Worm (Caenorhabditis elegans) whole organism, early embryonic: ENCODE results near the gene C09G9.1.

Source experiments
- B0310.2 ChIP-seq: sonication (generic microtip); optimal IDR thresholded peaks from 2 replicates; lab custom pipeline; 2016; ENCODE audit warnings: mild to moderate bottlenecking, missing genetic modification characterization, missing compliant biosample characterization
- F13C5.2 ChIP-seq: sonication (generic microtip); optimal IDR thresholded peaks from 2 replicates; lab custom pipeline; 2017; ENCODE audit warnings: mild to moderate bottlenecking, missing genetic modification characterization, inconsistent platforms, missing compliant biosample characterization
- ama-1 ChIP-seq: fragments of 150-350 bp; optimal IDR thresholded peaks from 2 replicates; lab custom pipeline; 2014
- ceh-13 ChIP-seq: fragments of 200-800 bp; sonication (Bioruptor generic); optimal IDR thresholded peaks from 2 replicates; lab custom pipeline; 2018; ENCODE audit warnings: mild to moderate bottlenecking, missing genetic modification characterization, missing compliant biosample characterization
- ets-7 ChIP-seq: sonication (generic microtip); optimal IDR thresholded peaks from 2 replicates; lab custom pipeline; 2016; ENCODE audit warnings: missing genotype, missing genetic modification characterization, missing compliant biosample characterization
- flt-1 ChIP-seq: fragments of 200-800 bp; sonication (Bioruptor generic); IDR thresholded peaks from 2 replicates; pipeline ENCODE4 v1.3.6; 2022; ENCODE audit warnings: missing genetic modification characterization, missing compliant biosample characterization
- hmbx-1 ChIP-seq: sonication (generic microtip); optimal IDR thresholded peaks from 2 replicates; lab custom pipeline; 2016; ENCODE audit warnings: mild to moderate bottlenecking, missing genetic modification characterization, missing compliant biosample characterization
- hmg-4 ChIP-seq: fragments of 200-800 bp; sonication (Bioruptor generic); optimal IDR thresholded peaks from 2 replicates; lab custom pipeline; 2018; ENCODE audit warnings: mild to moderate bottlenecking, missing genetic modification characterization, missing compliant biosample characterization
- pes-1 ChIP-seq: fragments of 200-800 bp; sonication (Bioruptor generic); IDR thresholded peaks from 2 replicates; pipeline ENCODE4 v1.3.6; 2022; ENCODE audit warnings: missing genetic modification reagents, missing genetic modification characterization, missing compliant biosample characterization
- scrt-1 ChIP-seq: fragments of 200-800 bp; sonication (Bioruptor generic); IDR thresholded peaks from 2 replicates; pipeline ENCODE4 v1.3.6; 2022; ENCODE audit warnings: missing genetic modification characterization, missing compliant biosample characterization
- tra-4 ChIP-seq: sonication (generic microtip); optimal IDR thresholded peaks from 2 replicates; lab custom pipeline; 2017; ENCODE audit warnings: missing genetic modification characterization, missing compliant biosample characterization

DNA sequence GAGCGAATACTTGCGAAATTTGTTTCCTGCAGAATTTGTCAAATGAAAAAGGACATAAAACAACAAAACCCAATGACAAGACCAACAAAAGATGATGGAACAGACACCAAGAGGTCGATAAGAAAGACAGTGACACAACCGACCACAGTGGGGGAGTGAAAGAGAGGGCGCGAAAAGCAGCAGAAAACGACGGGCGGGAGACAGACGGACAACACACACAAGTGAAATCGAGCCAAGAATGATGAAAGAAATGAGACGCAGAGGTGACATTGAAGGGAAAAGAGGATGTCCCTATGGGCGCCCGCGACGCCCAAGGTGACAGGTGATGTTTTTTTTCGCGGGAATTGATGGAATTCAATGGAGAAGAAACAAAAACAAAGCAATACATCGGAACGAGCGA is 807 bp upstream of the C09G9.1 start:
- TF ChIP-seq scrt-1 (GFP tag; lab: Robert Waterston, UW) (no peak), F13C5.2 (tag; lab: Kevin White, UChicago) (no peak), pes-1 (GFP tag; lab: Robert Waterston, UW) (no peak), hmbx-1 (no peak), ceh-13 (GFP tag; lab: Kevin White, UChicago) (no peak), flt-1 (GFP tag; lab: Robert Waterston, UW) (no peak), hmg-4 (GFP tag; lab: Kevin White, UChicago) (peak; percentile 30), B0310.2 (tag; lab: Kevin White, UChicago) (no peak), ets-7 (no peak), ama-1 (lab: Kevin White, UChicago) (no peak), tra-4 (tag; lab: Kevin White, UChicago) (no peak)
